Fruit fly (Drosophila melanogaster) whole organism, embryonic: Measurements from ENCODE around the gene Prp31.
A peak's percentile ranks its signal among the peaks of the same experiment; 100 is the strongest.

Source experiments
- Ada2b ChIP-seq: fragments of 200-800 bp; sonication (Bioruptor generic); IDR thresholded peaks from 2 replicates; pipeline ENCODE4 v1.3.6; 2022; ENCODE audit warnings: missing biosample characterization, missing genetic modification characterization
- Aef1 ChIP-seq: fragments of 200-800 bp; sonication (Bioruptor generic); IDR thresholded peaks from 3 replicates; pipeline ENCODE4 v1.3.6; 2022; ENCODE audit warnings: missing biosample characterization, missing genetic modification characterization
- C15 ChIP-seq: fragments of 200-800 bp; sonication (Bioruptor generic); IDR thresholded peaks from 3 replicates; pipeline ENCODE4 v1.3.6; 2022; ENCODE audit warnings: missing biosample characterization, missing genetic modification characterization
- CG10267 ChIP-seq: fragments of 200-800 bp; sonication (Bioruptor generic); optimal IDR thresholded peaks from 2 replicates; lab custom pipeline; 2018; ENCODE audit warnings: missing biosample characterization, mild to moderate bottlenecking, missing genetic modification characterization, moderate library complexity
- CG11398 ChIP-seq: fragments of 200-800 bp; sonication (Bioruptor generic); optimal IDR thresholded peaks from 2 replicates; lab custom pipeline; 2016; ENCODE audit warnings: missing biosample characterization, missing genetic modification characterization
- CG12071 ChIP-seq: fragments of 200-800 bp; sonication (Bioruptor generic); optimal IDR thresholded peaks from 3 replicates; lab custom pipeline; 2018; ENCODE audit warnings: missing biosample characterization, mild to moderate bottlenecking, missing genetic modification characterization
- CG12219 ChIP-seq: fragments of 200-800 bp; sonication (Bioruptor generic); optimal IDR thresholded peaks from 3 replicates; lab custom pipeline; 2018; ENCODE audit warnings: missing biosample characterization, mild to moderate bottlenecking, missing genetic modification characterization
- CG12236 ChIP-seq: fragments of 200-800 bp; sonication (Bioruptor generic); optimal IDR thresholded peaks from 2 replicates; lab custom pipeline; 2016; ENCODE audit warnings: missing biosample characterization, missing genetic modification characterization
- CG14667 ChIP-seq: fragments of 200-800 bp; sonication (Bioruptor generic); IDR thresholded peaks from 2 replicates; pipeline ENCODE4 v1.3.6; 2022; ENCODE audit warnings: missing biosample characterization, missing genetic modification characterization
- CG14710 ChIP-seq: fragments of 200-800 bp; sonication (Bioruptor generic); optimal IDR thresholded peaks from 3 replicates; lab custom pipeline; 2019; ENCODE audit warnings: missing biosample characterization, mild to moderate bottlenecking, missing genetic modification characterization, moderate library complexity
- CG15479 ChIP-seq: fragments of 200-800 bp; sonication (Bioruptor generic); optimal IDR thresholded peaks from 3 replicates; lab custom pipeline; 2019; ENCODE audit warnings: missing biosample characterization, mild to moderate bottlenecking, missing genetic modification characterization, moderate library complexity
- CG15601 ChIP-seq: fragments of 200-800 bp; sonication (Bioruptor generic); optimal IDR thresholded peaks from 3 replicates; lab custom pipeline; 2019; ENCODE audit warnings: missing biosample characterization, mild to moderate bottlenecking, missing genetic modification characterization, moderate library complexity
- CG16863 ChIP-seq: fragments of 200-800 bp; sonication (Bioruptor generic); optimal IDR thresholded peaks from 3 replicates; lab custom pipeline; 2016; ENCODE audit warnings: missing biosample characterization, missing genetic modification characterization
- CG17612 ChIP-seq: fragments of 200-800 bp; sonication (Bioruptor generic); IDR thresholded peaks from 2 replicates; pipeline ENCODE4 v1.3.6; 2022; ENCODE audit warnings: missing biosample characterization, missing genetic modification characterization
- CG1792 ChIP-seq: fragments of 200-800 bp; sonication (Bioruptor generic); optimal IDR thresholded peaks from 2 replicates; lab custom pipeline; 2016; ENCODE audit warnings: missing biosample characterization, missing genetic modification characterization
- CG2202 ChIP-seq: fragments of 200-800 bp; sonication (Bioruptor generic); optimal IDR thresholded peaks from 2 replicates; lab custom pipeline; 2018; ENCODE audit warnings: missing biosample characterization, mild to moderate bottlenecking, missing genetic modification characterization
- CG2678 ChIP-seq: fragments of 200-800 bp; sonication (Bioruptor generic); optimal IDR thresholded peaks from 3 replicates; lab custom pipeline; 2019; ENCODE audit warnings: missing biosample characterization, mild to moderate bottlenecking, missing genetic modification characterization, moderate library complexity
- CG2889 ChIP-seq: fragments of 200-800 bp; sonication (Bioruptor generic); IDR thresholded peaks from 3 replicates; pipeline ENCODE4 v1.3.6; 2022; ENCODE audit warnings: missing biosample characterization, missing genetic modification characterization
- CG6272 ChIP-seq: fragments of 200-800 bp; sonication (Bioruptor generic); IDR thresholded peaks from 2 replicates; pipeline ENCODE4 v1.3.6; 2022; ENCODE audit warnings: missing biosample characterization, missing genetic modification characterization
- CG6689 ChIP-seq: fragments of 200-800 bp; sonication (Bioruptor generic); IDR thresholded peaks from 2 replicates; pipeline ENCODE4 v1.3.6; 2022; ENCODE audit warnings: missing biosample characterization, missing genetic modification characterization
- CG7963 ChIP-seq: fragments of 200-800 bp; sonication (Bioruptor generic); IDR thresholded peaks from 3 replicates; pipeline ENCODE4 v1.3.6; 2022; ENCODE audit warnings: missing biosample characterization, missing genetic modification characterization; ENCODE audit not compliant: partially characterized antibody
- CG9727 ChIP-seq: fragments of 200-800 bp; sonication (Bioruptor generic); optimal IDR thresholded peaks from 3 replicates; lab custom pipeline; 2017; ENCODE audit warnings: missing biosample characterization, mild to moderate bottlenecking, missing genetic modification characterization
- CHES-1-like ChIP-seq: fragments of 200-800 bp; sonication (Bioruptor generic); optimal IDR thresholded peaks from 2 replicates; lab custom pipeline; 2016; ENCODE audit warnings: missing biosample characterization, missing genetic modification characterization
- CoRest ChIP-seq: fragments of 200-800 bp; sonication (Bioruptor generic); optimal IDR thresholded peaks from 3 replicates; lab custom pipeline; 2018; ENCODE audit warnings: missing biosample characterization, mild to moderate bottlenecking, missing genetic modification characterization, moderate library complexity
- Dp ChIP-seq: fragments of 200-800 bp; sonication (Bioruptor generic); optimal IDR thresholded peaks from 2 replicates; lab custom pipeline; 2018; ENCODE audit warnings: missing biosample characterization, mild to moderate bottlenecking, missing genetic modification characterization, moderate library complexity
- Hey ChIP-seq: fragments of 200-800 bp; sonication (Bioruptor generic); optimal IDR thresholded peaks from 3 replicates; lab custom pipeline; 2018; ENCODE audit warnings: missing biosample characterization, mild to moderate bottlenecking, missing genetic modification characterization
- Lpt ChIP-seq: fragments of >200 bp; optimal IDR thresholded peaks from 2 replicates; lab custom pipeline; 2018; ENCODE audit warnings: missing biosample characterization, missing genetic modification characterization
- NC2β ChIP-seq: fragments of 200-800 bp; sonication (Bioruptor generic); optimal IDR thresholded peaks from 2 replicates; lab custom pipeline; 2016; ENCODE audit warnings: missing biosample characterization, missing genetic modification characterization
- Rx ChIP-seq: fragments of 200-800 bp; sonication (Bioruptor generic); IDR thresholded peaks from 2 replicates; pipeline ENCODE4 v1.3.6; 2022; ENCODE audit warnings: missing biosample characterization, missing genetic modification characterization
- Usf ChIP-seq: fragments of 200-800 bp; sonication (Bioruptor generic); optimal IDR thresholded peaks from 2 replicates; lab custom pipeline; 2017; ENCODE audit warnings: missing genotype, missing biosample characterization, missing genetic modification characterization
- ap ChIP-seq: fragments of 200-800 bp; sonication (Bioruptor generic); IDR thresholded peaks from 2 replicates; pipeline ENCODE4 v1.3.6; 2022; ENCODE audit warnings: missing biosample characterization, missing genetic modification characterization
- az2 ChIP-seq: fragments of 200-800 bp; sonication (Bioruptor generic); optimal IDR thresholded peaks from 3 replicates; lab custom pipeline; 2016; ENCODE audit warnings: missing biosample characterization, missing genetic modification characterization
- chif ChIP-seq, 2 experiments: fragments of 200-800 bp; sonication (Bioruptor generic); optimal IDR thresholded peaks; 3 replicates each; lab custom pipeline; 2016; ENCODE audit warnings: missing biosample characterization in 2 of 2, missing genetic modification characterization in 2 of 2
- crp ChIP-seq, 2 experiments: fragments of 200-800 bp; sonication (Bioruptor generic); optimal IDR thresholded peaks; 2 replicates in 1 of 2; 3 replicates in 1 of 2; lab custom pipeline; 2017; ENCODE audit warnings: missing biosample characterization in 2 of 2, missing genetic modification characterization in 2 of 2, mild to moderate bottlenecking in 1 of 2, moderate library complexity in 1 of 2
- dmrt11E ChIP-seq: fragments of 200-800 bp; sonication (Bioruptor generic); optimal IDR thresholded peaks from 3 replicates; lab custom pipeline; 2018; ENCODE audit warnings: missing biosample characterization, mild to moderate bottlenecking, missing genetic modification characterization, moderate library complexity
- dysf ChIP-seq: fragments of 200-800 bp; sonication (Bioruptor generic); IDR thresholded peaks from 3 replicates; pipeline ENCODE4 v1.3.6; 2022; ENCODE audit warnings: missing biosample characterization, missing genetic modification characterization
- fd3F ChIP-seq: fragments of 200-800 bp; sonication (Bioruptor generic); optimal IDR thresholded peaks from 2 replicates; lab custom pipeline; 2018; ENCODE audit warnings: missing biosample characterization, mild to moderate bottlenecking, missing genetic modification characterization, moderate library complexity
- fd96Cb ChIP-seq: fragments of 200-800 bp; sonication (Bioruptor generic); optimal IDR thresholded peaks from 2 replicates; lab custom pipeline; 2018; ENCODE audit warnings: missing biosample characterization, mild to moderate bottlenecking, missing genetic modification characterization, moderate library complexity
- fu2 ChIP-seq: fragments of 200-800 bp; sonication (Bioruptor generic); optimal IDR thresholded peaks from 2 replicates; lab custom pipeline; 2016; ENCODE audit warnings: missing biosample characterization, missing genetic modification characterization
- kah ChIP-seq: fragments of 200-800 bp; sonication (Bioruptor generic); optimal IDR thresholded peaks from 2 replicates; lab custom pipeline; 2018; ENCODE audit warnings: missing biosample characterization, mild to moderate bottlenecking, missing genetic modification characterization
- lmd ChIP-seq: fragments of 200-800 bp; sonication (Bioruptor generic); IDR thresholded peaks from 2 replicates; pipeline ENCODE4 v1.3.6; 2022; ENCODE audit warnings: missing biosample characterization, missing genetic modification characterization
- lola ChIP-seq, 3 experiments: fragments of >200 bp in 2 of 3; fragments of 200-800 bp in 1 of 3; sonication (Bioruptor generic) in 1 of 3; optimal IDR thresholded peaks; 2 replicates each; lab custom pipeline; 2017 to 2019; ENCODE audit warnings: missing biosample characterization in 3 of 3, missing genetic modification characterization in 3 of 3, mild to moderate bottlenecking in 1 of 3, moderate library complexity in 1 of 3
- mam ChIP-seq: fragments of 200-800 bp; sonication (Bioruptor generic); optimal IDR thresholded peaks from 3 replicates; lab custom pipeline; 2016; ENCODE audit warnings: missing biosample characterization, missing genetic modification characterization
- pzg ChIP-seq: fragments of 200-800 bp; sonication (Bioruptor generic); optimal IDR thresholded peaks from 3 replicates; lab custom pipeline; 2018; ENCODE audit warnings: missing biosample characterization, mild to moderate bottlenecking, missing genetic modification characterization, moderate library complexity
- repo ChIP-seq: fragments of 200-800 bp; sonication (Bioruptor generic); optimal IDR thresholded peaks from 2 replicates; lab custom pipeline; 2016; ENCODE audit warnings: missing biosample characterization, missing genetic modification characterization
- shn ChIP-seq: fragments of 200-800 bp; sonication (Bioruptor generic); optimal IDR thresholded peaks from 3 replicates; lab custom pipeline; 2016; ENCODE audit warnings: missing biosample characterization, missing genetic modification characterization
- so ChIP-seq: fragments of 200-800 bp; sonication (Bioruptor generic); IDR thresholded peaks from 3 replicates; pipeline ENCODE4 v1.3.6; 2022; ENCODE audit warnings: missing biosample characterization, missing genetic modification characterization
- stc ChIP-seq: fragments of 200-800 bp; sonication (Bioruptor generic); IDR thresholded peaks from 2 replicates; pipeline ENCODE4 v1.3.6; 2022; ENCODE audit warnings: missing biosample characterization, missing genetic modification characterization
- z ChIP-seq: fragments of 200-800 bp; sonication (Bioruptor generic); IDR thresholded peaks from 3 replicates; pipeline ENCODE4 v1.3.6; 2022; ENCODE audit warnings: missing biosample characterization, missing genetic modification characterization

The Prp31 gene

dm6 chr3L:15158330-15159114, at the start of gene Prp31, which contains the start of gene Msh6 (continued):
- TF ChIP-seq CG7963 (no peak), Aef1 (GFP tag; lab: Robert Waterston, UW) (peak; percentile 72; the same call in 2 of the 3 replicates), Rx (GFP tag; lab: Robert Waterston, UW) (no peak; the same call in 1 of the 2 replicates), Hey (tag; lab: Kevin White, UChicago) (no peak), lmd (GFP tag; lab: Robert Waterston, UW) (peak; percentile 58), NC2β (GFP tag; lab: Kevin White, UChicago) (peak; percentile 64), CG1792 (GFP tag; lab: Kevin White, UChicago) (peak; percentile 31), CG17612 (GFP tag; lab: Robert Waterston, UW) (no peak), CG2678 (peak; percentile 84), lola (GFP tag; optimal IDR thresholded peaks at IDR 0.05; lab: Kevin White, UChicago) (peak in 1 of 3 experiments; percentile 83), dmrt11E (peak; percentile 79), shn (GFP tag; lab: Kevin White, UChicago) (peak; percentile 53), fd3F (GFP tag; lab: Kevin White, UChicago) (peak; percentile 73), fd96Cb (tag; lab: Kevin White, UChicago) (peak; percentile 79), CG6689 (GFP tag; lab: Robert Waterston, UW) (peak; percentile 63), CG15479 (no peak), kah (GFP tag; lab: Kevin White, UChicago) (peak; percentile 7), CG6272 (GFP tag; lab: Robert Waterston, UW) (peak; percentile 26; the same call in 1 of the 2 replicates), CHES-1-like (GFP tag; lab: Kevin White, UChicago) (peak; percentile 26), repo (no peak), chif (GFP tag; optimal IDR thresholded peaks at IDR 0.05; lab: Kevin White, UChicago) (peak; percentile 5 to 75), crp (GFP tag; optimal IDR thresholded peaks at IDR 0.05; lab: Kevin White, UChicago) (peak in 1 of 2 experiments; percentile 28), Usf (GFP tag; lab: Kevin White, UChicago) (peak; percentile 65), Dp (peak; percentile 51), CG2889 (GFP tag; lab: Robert Waterston, UW) (0 out of 3 replicates have a peak, but pooled peaks have one; percentile 35), pzg (peak; percentile 32), stc (GFP tag; lab: Robert Waterston, UW) (peak; percentile 6; the same call in 1 of the 2 replicates), CG14667 (peak; percentile 38; the same call in 1 of the 2 replicates), Lpt (GFP tag; lab: Kevin White, UChicago) (no peak), CoRest (tag; lab: Kevin White, UChicago) (peak; percentile 92), mam (GFP tag; lab: Kevin White, UChicago) (peak; percentile 79), CG16863 (GFP tag; lab: Kevin White, UChicago) (peak; percentile 56), fu2 (GFP tag; lab: Kevin White, UChicago) (peak; percentile 67), CG12219 (GFP tag; lab: Kevin White, UChicago) (no peak), CG11398 (no peak), CG12071 (GFP tag; lab: Kevin White, UChicago) (no peak), dysf (peak; percentile 72; the same call in 2 of the 3 replicates), CG10267 (tag; lab: Kevin White, UChicago) (peak; percentile 71), CG15601 (peak; percentile 44), C15 (GFP tag; lab: Robert Waterston, UW) (0 out of 3 replicates have a peak, but pooled peaks have one; percentile 46), CG9727 (GFP tag; lab: Kevin White, UChicago) (peak; percentile 75), CG14710 (peak; percentile 84), CG2202 (peak; percentile 21), az2 (GFP tag; lab: Kevin White, UChicago) (peak; percentile 78), Ada2b (GFP tag; lab: Robert Waterston, UW) (peak; percentile 67), z (no peak), so (0 out of 3 replicates have a peak, but pooled peaks have one; percentile 47), CG12236 (peak; percentile 46), ap (GFP tag; lab: Robert Waterston, UW) (peak; percentile 61)
